Worm (Caenorhabditis elegans) whole organism, midembryonic: ENCODE results near the gene fbxb-119.

ENCODE experiments used
- T22C8.4 ChIP-seq: fragments of 200-800 bp; sonication (Bioruptor generic); IDR thresholded peaks from 2 replicates; pipeline ENCODE4 v1.3.6; 2022; ENCODE audit warnings: missing genetic modification characterization, missing compliant biosample characterization
- cog-1 ChIP-seq: sonication (generic microtip); optimal IDR thresholded peaks from 2 replicates; lab custom pipeline; 2016; ENCODE audit warnings: missing genetic modification characterization, missing compliant biosample characterization
- flt-1 ChIP-seq: fragments of 200-800 bp; sonication (Bioruptor generic); IDR thresholded peaks from 2 replicates; pipeline ENCODE4 v1.3.6; 2022; ENCODE audit warnings: missing genetic modification characterization, missing compliant biosample characterization
- klf-2 ChIP-seq: fragments of 200-800 bp; sonication (Bioruptor generic); conservative IDR thresholded peaks from 2 replicates; pipeline ENCODE4 v1.3.6; 2022; ENCODE audit warnings: missing genetic modification reagents, missing genetic modification characterization, missing compliant biosample characterization
- med-1 ChIP-seq: sonication (generic microtip); optimal IDR thresholded peaks from 2 replicates; lab custom pipeline; 2017; ENCODE audit warnings: missing genetic modification characterization, mild to moderate bottlenecking, missing compliant biosample characterization, antibody characterized with exemption, missing genetic modification reagents; ENCODE audit not compliant: insufficient read depth
- ref-1 ChIP-seq: fragments of 200-800 bp; sonication (Bioruptor generic); conservative IDR thresholded peaks from 2 replicates; pipeline ENCODE4 v1.3.6; 2022; ENCODE audit warnings: missing genetic modification reagents, missing genetic modification characterization, missing compliant biosample characterization
- tab-1 ChIP-seq: fragments of 200-800 bp; sonication (Bioruptor generic); IDR thresholded peaks from 2 replicates; pipeline ENCODE4 v1.3.6; 2022; ENCODE audit warnings: missing genetic modification characterization, missing compliant biosample characterization
- ztf-23 ChIP-seq: fragments of 200-800 bp; sonication (Bioruptor generic); IDR thresholded peaks from 2 replicates; pipeline ENCODE4 v1.3.6; 2022; ENCODE audit warnings: missing genetic modification reagents, missing genetic modification characterization, missing compliant biosample characterization
- ztf-29 ChIP-seq: fragments of 200-800 bp; sonication (Bioruptor generic); IDR thresholded peaks from 2 replicates; pipeline ENCODE4 v1.3.6; 2022; ENCODE audit warnings: missing genetic modification reagents, missing genetic modification characterization, missing compliant biosample characterization

The fbxb-119 gene

DNA sequence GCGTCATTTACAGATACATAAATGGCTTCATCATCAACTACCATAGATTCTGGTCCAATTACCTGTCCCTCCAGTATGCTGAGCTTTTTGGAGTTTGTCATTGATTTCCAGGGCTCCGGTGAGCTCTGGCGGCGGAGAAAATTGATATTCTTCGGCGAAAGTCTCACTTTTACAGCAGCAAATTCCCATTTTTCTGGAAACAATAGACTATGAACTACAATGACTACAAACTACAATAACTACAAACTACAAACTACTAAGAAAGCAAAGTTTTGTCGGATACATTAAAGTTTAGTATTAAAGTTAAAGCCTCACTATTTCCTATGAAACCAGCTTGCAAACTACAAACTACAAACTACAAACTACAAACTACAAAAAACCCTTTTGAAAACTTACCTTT lies 37.3 kb downstream of the fbxb-119 start, which contains the start of gene C08E8.2:
Gene C08E8.2 (minus strand): TSS at position 101 of the 400 bp plus-strand sequence.
- no peak for TF ChIP-seq ref-1 (GFP tag; lab: Robert Waterston, UW)
- no peak for TF ChIP-seq cog-1 (tag; lab: Kevin White, UChicago)
- no peak for TF ChIP-seq ztf-23

DNA sequence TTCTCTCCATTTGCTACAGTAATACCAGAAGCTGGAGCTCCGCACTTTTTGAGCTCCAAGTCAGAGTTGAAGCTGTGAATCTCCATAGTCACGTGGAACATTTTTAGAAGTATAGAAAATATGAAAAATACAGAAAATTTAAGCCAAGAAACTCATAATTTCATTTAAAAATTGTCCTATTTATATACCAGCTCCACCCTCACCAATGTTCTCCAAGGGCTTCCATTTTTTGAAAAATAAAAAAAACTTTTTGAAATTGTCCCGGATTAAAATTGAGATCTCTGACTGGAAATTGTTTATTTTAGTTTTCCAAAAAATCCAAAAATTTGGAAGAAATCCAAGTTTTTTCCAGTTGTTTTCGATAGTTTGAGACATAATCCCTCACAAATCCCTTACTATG lies 41.5 kb downstream of the fbxb-119 start, which contains the start of gene C08E8.5:
Gene C08E8.5 (minus strand): TSS at position 101 of the 400 bp plus-strand sequence.
- TF ChIP-seq ztf-23, result no peak
- no peak for TF ChIP-seq tab-1 (GFP tag; lab: Robert Waterston, UW)
- TF ChIP-seq cog-1 (tag; lab: Kevin White, UChicago), result no peak
- no peak for TF ChIP-seq klf-2
- TF ChIP-seq flt-1 (GFP tag; lab: Robert Waterston, UW), result no peak
- TF ChIP-seq ref-1 (GFP tag; lab: Robert Waterston, UW), result no peak
- TF ChIP-seq ztf-29 (GFP tag; lab: Robert Waterston, UW), result no peak
- TF ChIP-seq med-1 (GFP tag; lab: Kevin White, UChicago), result no peak
- no peak for TF ChIP-seq T22C8.4 (GFP tag; lab: Robert Waterston, UW)

DNA sequence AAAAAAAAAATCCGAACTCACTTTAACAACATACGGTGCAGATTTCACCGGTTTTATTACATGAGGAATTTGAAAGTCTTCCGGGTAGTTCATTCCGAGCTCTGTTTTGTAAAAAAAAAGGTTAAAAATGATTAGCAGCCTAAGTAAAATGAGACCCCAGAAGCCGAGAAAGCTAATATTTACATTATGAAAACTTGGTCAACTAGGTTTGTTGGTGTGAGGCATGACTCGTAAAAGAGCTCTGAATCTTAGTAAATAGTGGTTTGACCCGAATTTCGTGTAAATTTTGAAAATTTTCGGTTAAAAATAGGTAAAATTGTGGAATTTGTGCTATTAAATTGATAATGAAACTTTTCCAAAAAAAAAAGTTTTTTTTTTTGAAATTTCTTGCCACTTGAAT lies 44.0 kb downstream of the fbxb-119 start, which contains the start of gene C08E8.1:
Gene C08E8.1 (minus strand): TSS at position 101 of the 400 bp plus-strand sequence.
- no peak for TF ChIP-seq ref-1 (GFP tag; lab: Robert Waterston, UW)
- TF ChIP-seq klf-2, result no peak
- no peak for TF ChIP-seq flt-1 (GFP tag; lab: Robert Waterston, UW)
- TF ChIP-seq T22C8.4 (GFP tag; lab: Robert Waterston, UW), result no peak
- TF ChIP-seq tab-1 (GFP tag; lab: Robert Waterston, UW), result no peak
- no peak for TF ChIP-seq cog-1 (tag; lab: Kevin White, UChicago)
- TF ChIP-seq med-1 (GFP tag; lab: Kevin White, UChicago), result no peak

DNA sequence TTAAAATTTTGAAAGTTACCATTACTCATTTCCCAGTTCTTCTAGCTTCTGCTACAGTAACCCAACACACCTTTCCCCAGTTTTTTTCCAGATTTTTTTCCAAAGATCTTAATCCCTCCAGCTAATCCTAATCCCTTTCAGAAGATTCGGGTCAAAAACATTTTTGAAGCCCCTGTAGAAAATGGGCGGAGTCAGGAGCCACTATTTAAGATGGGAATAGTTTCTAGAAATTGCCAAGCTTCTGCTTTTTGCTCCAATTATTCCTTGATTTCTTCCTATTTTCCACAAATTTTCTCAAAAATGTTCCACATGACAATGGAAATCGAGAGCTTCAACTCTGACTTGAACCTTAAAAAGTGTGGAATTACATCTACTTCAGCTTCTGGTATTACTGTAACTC lies 46.1 kb downstream of the fbxb-119 start, which contains the start of gene C08E8.9:
Gene C08E8.9 (plus strand): TSS at position 301 of the 400 bp plus-strand sequence.
- TF ChIP-seq ref-1 (GFP tag; lab: Robert Waterston, UW), result no peak
- TF ChIP-seq ztf-29 (GFP tag; lab: Robert Waterston, UW), result no peak
- TF ChIP-seq T22C8.4 (GFP tag; lab: Robert Waterston, UW), result no peak
- no peak for TF ChIP-seq klf-2

DNA sequence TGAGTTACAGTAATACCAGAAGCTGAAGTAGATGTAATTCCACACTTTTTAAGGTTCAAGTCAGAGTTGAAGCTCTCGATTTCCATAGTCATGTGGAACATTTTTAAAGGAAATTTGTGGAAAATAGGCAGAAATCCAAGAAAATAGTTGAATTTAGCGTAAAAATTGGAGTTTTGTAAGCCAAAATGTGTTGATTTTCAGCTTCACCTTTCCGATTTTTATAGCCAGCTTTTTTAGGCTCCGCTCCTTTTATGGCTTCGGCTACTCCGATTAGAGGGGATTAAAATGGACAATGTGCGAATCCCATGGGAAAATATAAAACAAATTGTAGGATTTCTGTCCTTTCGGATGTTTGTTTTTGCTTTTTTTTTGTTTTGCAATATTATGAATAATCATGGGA lies 49.9 kb downstream of the fbxb-119 start, which contains the start of gene C08E8.6:
Gene C08E8.6 (minus strand): TSS at position 101 of the 400 bp plus-strand sequence.
- TF ChIP-seq med-1 (GFP tag; lab: Kevin White, UChicago) (no peak), T22C8.4 (GFP tag; lab: Robert Waterston, UW) (no peak), klf-2 (no peak), ref-1 (GFP tag; lab: Robert Waterston, UW) (no peak), ztf-29 (GFP tag; lab: Robert Waterston, UW) (no peak), ztf-23 (no peak), tab-1 (GFP tag; lab: Robert Waterston, UW) (no peak), cog-1 (tag; lab: Kevin White, UChicago) (no peak), flt-1 (GFP tag; lab: Robert Waterston, UW) (no peak)
